Worm (Caenorhabditis elegans) whole organism, late embryonic: ENCODE results near the gene rpt-1.

ENCODE experiments used
- lin-11 ChIP-seq: fragments of 200-800 bp; sonication (Bioruptor generic); optimal IDR thresholded peaks from 2 replicates; lab custom pipeline; 2018; ENCODE audit warnings: mild to moderate bottlenecking, missing genetic modification characterization, missing compliant biosample characterization
- mec-3 ChIP-seq: sonication (generic microtip); optimal IDR thresholded peaks from 2 replicates; lab custom pipeline; 2016; ENCODE audit warnings: borderline replicate concordance, missing genetic modification characterization, missing compliant biosample characterization
- pha-2 ChIP-seq: sonication (generic microtip); optimal IDR thresholded peaks from 2 replicates; lab custom pipeline; 2017; ENCODE audit warnings: mild to moderate bottlenecking, missing genetic modification characterization, missing compliant biosample characterization

ce11 chrV:12024273-12024672, 42.1 kb upstream of the rpt-1 start:
- TF ChIP-seq lin-11 = no peak
- peak; percentile 61 for TF ChIP-seq mec-3 (tag; lab: Kevin White, UChicago)
- TF ChIP-seq pha-2 = no peak
